Worm (Caenorhabditis elegans) whole organism, late embryonic: Measurements from ENCODE around the gene M116.5.

Experiments used
- C38D4.7 ChIP-seq: fragments of 200-800 bp; sonication (Bioruptor generic); optimal IDR thresholded peaks from 2 replicates; lab custom pipeline; 2018; ENCODE audit warnings: mild to moderate bottlenecking, missing genetic modification characterization, moderate library complexity, missing compliant biosample characterization
- K02D7.2 ChIP-seq: sonication (generic microtip); optimal IDR thresholded peaks from 2 replicates; lab custom pipeline; 2017; ENCODE audit warnings: mild to moderate bottlenecking, missing genetic modification characterization, missing compliant biosample characterization
- K09A11.1 ChIP-seq: sonication (generic microtip); optimal IDR thresholded peaks from 2 replicates; lab custom pipeline; 2017; ENCODE audit warnings: antibody characterized with exemption, mild to moderate bottlenecking, missing genetic modification characterization, missing compliant biosample characterization; ENCODE audit not compliant: insufficient read depth
- ceh-18 ChIP-seq: sonication (generic microtip); optimal IDR thresholded peaks from 2 replicates; lab custom pipeline; 2016; ENCODE audit warnings: missing genetic modification characterization, missing compliant biosample characterization
- ceh-19 ChIP-seq: fragments of 200-800 bp; sonication (Bioruptor generic); optimal IDR thresholded peaks from 2 replicates; lab custom pipeline; 2018; ENCODE audit warnings: mild to moderate bottlenecking, missing genetic modification characterization, missing compliant biosample characterization
- ceh-2 ChIP-seq: sonication (generic microtip); optimal IDR thresholded peaks from 2 replicates; lab custom pipeline; 2016; ENCODE audit warnings: missing genotype, missing genetic modification characterization, missing compliant biosample characterization
- ceh-31 ChIP-seq: sonication (generic microtip); optimal IDR thresholded peaks from 2 replicates; lab custom pipeline; 2016; ENCODE audit warnings: missing genetic modification characterization, missing compliant biosample characterization
- ceh-34 ChIP-seq: sonication (generic microtip); optimal IDR thresholded peaks from 2 replicates; lab custom pipeline; 2016; ENCODE audit warnings: mild to moderate bottlenecking, missing genetic modification characterization, missing compliant biosample characterization
- ceh-48 ChIP-seq: sonication (generic microtip); optimal IDR thresholded peaks from 2 replicates; lab custom pipeline; 2016; ENCODE audit warnings: missing genetic modification characterization, inconsistent platforms, missing compliant biosample characterization
- ceh-6 ChIP-seq: fragments of 200-800 bp; sonication (Bioruptor generic); optimal IDR thresholded peaks from 2 replicates; lab custom pipeline; 2018; ENCODE audit warnings: mild to moderate bottlenecking, missing genetic modification characterization, missing compliant biosample characterization
- ceh-9 ChIP-seq: sonication (generic microtip); optimal IDR thresholded peaks from 2 replicates; lab custom pipeline; 2016; ENCODE audit warnings: mild to moderate bottlenecking, missing genetic modification characterization, inconsistent platforms, missing compliant biosample characterization
- che-1 ChIP-seq: sonication (generic microtip); optimal IDR thresholded peaks from 2 replicates; lab custom pipeline; 2016; ENCODE audit warnings: mild to moderate bottlenecking, missing genetic modification characterization, missing compliant biosample characterization
- dve-1 ChIP-seq: sonication (generic microtip); optimal IDR thresholded peaks from 2 replicates; lab custom pipeline; 2017; ENCODE audit warnings: antibody characterized with exemption, mild to moderate bottlenecking, missing genetic modification characterization, missing compliant biosample characterization
- elt-2 ChIP-seq: sonication (generic microtip); optimal IDR thresholded peaks from 2 replicates; lab custom pipeline; 2016; ENCODE audit warnings: missing genetic modification reagents, missing genetic modification characterization, missing compliant biosample characterization
- elt-4 ChIP-seq: sonication (generic microtip); optimal IDR thresholded peaks from 2 replicates; lab custom pipeline; 2016; ENCODE audit warnings: missing genetic modification characterization, missing compliant biosample characterization
- fkh-10 ChIP-seq: fragments of 150-350 bp; optimal IDR thresholded peaks from 2 replicates; lab custom pipeline; 2014; ENCODE audit warnings: missing biosample characterization, missing genetic modification reagents, missing genetic modification characterization
- fkh-6 ChIP-seq: sonication (generic microtip); optimal IDR thresholded peaks from 2 replicates; lab custom pipeline; 2016; ENCODE audit warnings: missing genetic modification characterization, missing compliant biosample characterization
- hlh-15 ChIP-seq: sonication (generic microtip); optimal IDR thresholded peaks from 2 replicates; lab custom pipeline; 2016; ENCODE audit warnings: missing genetic modification characterization, missing compliant biosample characterization
- hlh-30 ChIP-seq: sonication (generic microtip); optimal IDR thresholded peaks from 2 replicates; lab custom pipeline; 2017; ENCODE audit warnings: antibody characterized with exemption, missing genetic modification characterization, missing compliant biosample characterization; ENCODE audit not compliant: insufficient read depth
- hlh-6 ChIP-seq: sonication (generic microtip); optimal IDR thresholded peaks from 2 replicates; lab custom pipeline; 2016; ENCODE audit warnings: missing genotype, missing genetic modification characterization, missing compliant biosample characterization
- lim-6 ChIP-seq: sonication (generic microtip); optimal IDR thresholded peaks from 2 replicates; lab custom pipeline; 2016; ENCODE audit warnings: missing genetic modification characterization, missing compliant biosample characterization
- nhr-11 ChIP-seq: fragments of 150-350 bp; optimal IDR thresholded peaks from 2 replicates; lab custom pipeline; 2014; ENCODE audit warnings: missing biosample characterization, missing genetic modification characterization
- odd-2 ChIP-seq: sonication (generic microtip); optimal IDR thresholded peaks from 2 replicates; lab custom pipeline; 2017; ENCODE audit warnings: antibody characterized with exemption, mild to moderate bottlenecking, missing genetic modification characterization, missing compliant biosample characterization
- pat-9 ChIP-seq: fragments of 200-800 bp; sonication (Bioruptor generic); optimal IDR thresholded peaks from 2 replicates; lab custom pipeline; 2018; ENCODE audit warnings: mild to moderate bottlenecking, missing genetic modification characterization, moderate library complexity, missing compliant biosample characterization
- pha-4 ChIP-seq: fragments of 150-350 bp; optimal IDR thresholded peaks from 2 replicates; lab custom pipeline; 2018; ENCODE audit warnings: missing biosample characterization, missing genetic modification reagents, missing genetic modification characterization
- ref-2 ChIP-seq: sonication (generic microtip); optimal IDR thresholded peaks from 2 replicates; lab custom pipeline; 2016; ENCODE audit warnings: missing genetic modification characterization, missing compliant biosample characterization
- sox-4 ChIP-seq: sonication (generic microtip); optimal IDR thresholded peaks from 2 replicates; lab custom pipeline; 2017; ENCODE audit warnings: mild to moderate bottlenecking, missing genetic modification characterization, inconsistent platforms, missing compliant biosample characterization
- tbx-7 ChIP-seq: sonication (generic microtip); optimal IDR thresholded peaks from 2 replicates; lab custom pipeline; 2016; ENCODE audit warnings: missing genotype, missing genetic modification characterization, missing compliant biosample characterization
- ttx-3 ChIP-seq: sonication (generic microtip); optimal IDR thresholded peaks from 2 replicates; lab custom pipeline; 2016; ENCODE audit warnings: missing genetic modification reagents, missing genetic modification characterization, missing compliant biosample characterization
- unc-55 ChIP-seq: sonication (generic microtip); optimal IDR thresholded peaks from 2 replicates; lab custom pipeline; 2017; ENCODE audit warnings: missing biosample characterization, missing genetic modification reagents, missing genetic modification characterization
- zip-5 ChIP-seq: sonication (generic microtip); optimal IDR thresholded peaks from 2 replicates; lab custom pipeline; 2016; ENCODE audit warnings: missing genetic modification characterization, missing compliant biosample characterization
- ztf-16 ChIP-seq: sonication (generic microtip); optimal IDR thresholded peaks from 2 replicates; lab custom pipeline; 2017; ENCODE audit warnings: missing genetic modification characterization, missing compliant biosample characterization

Gene M116.5

DNA sequence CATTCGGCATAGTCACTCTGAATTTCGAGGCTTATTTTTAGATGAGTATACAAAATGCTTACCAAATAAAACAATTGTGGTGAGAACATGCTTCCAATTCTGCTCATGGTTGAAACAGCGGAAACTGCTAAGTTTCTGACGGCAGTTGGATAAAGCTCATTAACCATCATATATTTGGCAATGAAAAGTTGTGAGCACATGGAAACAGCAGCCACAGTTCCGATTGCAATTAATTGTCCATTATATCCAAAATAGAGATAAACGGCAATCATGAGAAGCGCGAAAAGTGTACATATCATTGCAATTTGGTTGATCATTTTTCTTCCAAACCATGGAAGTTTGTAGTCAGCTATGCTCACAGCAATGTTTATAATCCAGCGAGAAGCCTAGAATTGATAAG lies 40.3 kb upstream of the M116.5 start:
- no peak for TF ChIP-seq sox-4 (tag; lab: Kevin White, UChicago)
- TF ChIP-seq ceh-34: no peak

DNA sequence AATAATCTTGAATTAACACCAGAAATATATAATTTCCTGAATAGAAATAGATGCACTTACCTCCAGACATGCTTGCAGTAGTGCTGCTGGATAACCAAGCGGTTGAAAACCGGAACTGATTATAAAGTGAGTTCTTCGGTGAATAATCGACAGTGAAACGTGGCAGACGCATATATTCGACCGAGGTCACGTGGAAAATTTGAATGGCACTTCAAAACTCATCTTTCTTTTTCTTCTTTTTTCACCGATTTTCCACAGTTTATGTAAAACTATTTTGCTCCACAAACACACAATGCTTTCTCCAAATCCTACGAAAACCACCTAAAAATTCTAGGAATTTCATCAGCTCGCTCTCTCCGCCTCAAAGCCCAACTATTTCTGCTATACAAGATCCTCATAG lies 39.3 kb upstream of the M116.5 start, which contains the start of gene ant-1.4:
Gene ant-1.4, minus strand, starts transcription at position 101 of the 400 bp plus-strand sequence.
- TF ChIP-seq ceh-9 (tag; lab: Kevin White, UChicago) (no peak), fkh-6 (no peak), C38D4.7 (no peak), hlh-15 (no peak), nhr-11 (tag; lab: Kevin White, UChicago) (no peak), ref-2 (no peak), ttx-3 (tag; lab: Kevin White, UChicago) (no peak), ceh-2 (tag; lab: Kevin White, UChicago) (no peak), tbx-7 (tag; lab: Kevin White, UChicago) (no peak), odd-2 (tag; lab: Kevin White, UChicago) (no peak), hlh-6 (tag; lab: Kevin White, UChicago) (no peak), unc-55 (no peak), pha-4 (tag; lab: Kevin White, UChicago) (no peak)

DNA sequence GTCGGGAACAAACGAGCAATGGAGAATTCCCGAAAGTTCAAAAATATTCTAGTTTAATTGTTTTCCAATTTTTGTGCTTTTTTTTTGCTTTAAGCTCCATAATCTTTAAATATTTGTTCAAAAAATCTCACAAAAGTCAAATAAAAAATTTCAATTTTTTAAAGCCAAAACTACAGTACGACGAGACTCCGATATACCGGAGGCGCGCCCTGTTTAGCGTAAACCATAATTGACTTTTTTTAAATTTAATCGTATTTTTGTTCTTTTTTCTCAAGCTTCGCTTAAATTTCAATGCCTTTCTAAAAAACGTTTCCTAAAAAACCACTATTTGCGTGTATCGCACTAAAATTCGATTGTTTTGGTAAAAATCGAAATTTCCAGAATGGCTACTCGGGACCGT lies 36.0 kb upstream of the M116.5 start, which contains the start of gene syx-4:
Gene syx-4, plus strand, starts transcription at position 382 of the 400 bp plus-strand sequence.
- TF ChIP-seq ceh-19 (GFP tag; lab: Kevin White, UChicago) (no peak), odd-2 (tag; lab: Kevin White, UChicago) (no peak), hlh-30 (tag; lab: Kevin White, UChicago) (no peak), fkh-10 (GFP tag; lab: Kevin White, UChicago) (no peak)

DNA sequence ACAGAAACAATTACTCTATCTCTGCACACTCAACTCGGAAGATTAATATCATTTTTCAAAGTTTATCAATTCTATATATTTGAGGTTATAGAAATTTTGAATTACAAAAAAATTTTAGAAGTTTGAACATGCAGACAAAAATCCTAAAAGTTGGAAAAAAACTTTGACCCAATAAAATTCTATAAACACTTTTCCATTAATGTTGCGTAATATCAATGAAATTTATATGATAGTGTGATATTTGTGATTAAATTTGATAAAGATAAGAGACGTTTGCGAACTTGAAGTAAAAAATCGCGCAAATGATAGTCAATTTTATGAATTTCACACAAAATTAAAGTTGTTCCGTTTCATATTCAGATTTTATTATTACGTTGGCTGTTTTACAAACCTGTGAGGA lies 33.2 kb upstream of the M116.5 start:
- no peak for TF ChIP-seq K02D7.2 (tag; lab: Kevin White, UChicago)
- peak; percentile 68 for TF ChIP-seq elt-2

DNA sequence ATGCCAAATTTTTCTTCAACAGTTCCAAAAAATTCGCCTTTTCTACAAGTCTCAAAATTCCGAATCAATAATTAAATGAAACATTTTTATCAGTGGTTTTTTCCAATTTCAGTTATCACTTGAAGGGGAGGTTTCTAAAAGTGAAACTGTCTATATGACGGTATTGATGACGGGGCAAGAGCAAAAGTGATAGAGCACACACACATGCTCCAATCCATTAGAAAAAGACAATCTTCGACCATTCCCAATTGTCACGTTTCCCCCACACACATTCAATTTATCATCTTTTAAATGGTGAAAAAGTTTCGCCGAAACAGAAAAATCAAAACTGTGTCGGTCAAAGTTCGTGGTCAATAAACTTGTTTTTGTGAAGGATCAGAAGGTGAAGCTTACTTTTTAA lies 32.3 kb upstream of the M116.5 start:
- no peak for TF ChIP-seq K09A11.1 (tag; lab: Kevin White, UChicago)
- no peak for TF ChIP-seq ceh-19 (GFP tag; lab: Kevin White, UChicago)
- TF ChIP-seq hlh-30 (tag; lab: Kevin White, UChicago): no peak
- TF ChIP-seq hlh-6 (tag; lab: Kevin White, UChicago): no peak
- TF ChIP-seq elt-4: no peak
- no peak for TF ChIP-seq zip-5 (tag; lab: Kevin White, UChicago)
- TF ChIP-seq pha-4 (tag; lab: Kevin White, UChicago): no peak
- TF ChIP-seq pat-9: no peak
- TF ChIP-seq fkh-10 (GFP tag; lab: Kevin White, UChicago): no peak
- no peak for TF ChIP-seq elt-2
- TF ChIP-seq ceh-18 (tag; lab: Kevin White, UChicago): no peak
- no peak for TF ChIP-seq dve-1
- no peak for TF ChIP-seq ztf-16 (tag; lab: Kevin White, UChicago)
- no peak for TF ChIP-seq ceh-31 (tag; lab: Kevin White, UChicago)
- no peak for TF ChIP-seq che-1 (tag; lab: Kevin White, UChicago)

DNA sequence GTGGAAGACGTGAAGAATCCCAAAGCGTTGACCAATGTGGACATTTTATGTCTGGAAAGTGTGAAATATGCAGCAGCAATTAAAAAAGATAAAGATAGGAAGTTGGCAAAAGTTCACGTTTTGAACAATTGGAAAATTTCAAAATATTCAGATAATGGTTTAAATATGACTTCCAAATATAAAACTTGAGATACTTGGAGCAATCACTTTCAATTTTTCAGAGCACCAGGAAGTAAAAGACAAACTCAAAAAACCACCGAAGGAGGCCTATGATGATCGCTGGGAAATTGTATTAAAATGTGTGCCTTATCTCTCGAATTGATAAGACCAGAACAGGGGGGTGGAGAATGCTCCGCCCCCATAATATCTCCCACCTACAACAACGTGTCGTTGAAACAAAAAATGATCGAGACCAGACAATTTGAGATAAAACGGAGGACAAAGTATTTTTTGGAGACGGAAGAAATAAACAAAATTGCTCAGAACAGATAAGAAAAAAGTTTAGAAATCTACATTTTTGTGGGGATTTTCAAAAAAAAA lies 30.9 kb upstream of the M116.5 start, which contains the start of gene eppl-1:
Gene eppl-1, minus strand, starts transcription at position 51 of the 540 bp plus-strand sequence.
- no peak for TF ChIP-seq K09A11.1 (tag; lab: Kevin White, UChicago)
- peak; percentile 37 for TF ChIP-seq elt-2

DNA sequence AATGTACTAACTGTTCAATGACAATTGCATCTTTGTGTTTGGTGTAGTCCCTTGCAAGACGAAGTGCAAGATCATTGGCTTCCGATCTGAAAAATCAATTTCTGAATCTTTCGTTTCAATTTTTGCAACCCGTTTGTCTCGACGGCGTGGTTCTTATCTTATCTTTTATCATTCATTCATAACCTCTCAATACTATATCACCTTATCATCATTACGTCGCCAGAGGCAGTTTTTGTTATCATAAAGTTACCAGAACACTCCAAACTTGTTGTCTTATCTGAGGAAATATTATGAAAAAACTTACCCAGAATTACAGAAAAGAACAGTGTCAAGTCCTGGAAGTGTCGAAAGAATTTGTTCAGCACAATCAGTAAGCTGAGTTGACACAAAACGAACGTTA lies 29.7 kb upstream of the M116.5 start:
- TF ChIP-seq lim-6 (tag; lab: Kevin White, UChicago) (no peak), hlh-6 (tag; lab: Kevin White, UChicago) (no peak), ceh-48 (tag; lab: Kevin White, UChicago) (no peak), ceh-6 (no peak), elt-2 (peak; percentile 99)
